Fruit fly (Drosophila melanogaster) whole organism, prepupa: Measurements from ENCODE around the gene toy.

Source experiments
- Blimp-1 ChIP-seq: fragments of 200-800 bp; sonication (Bioruptor generic); optimal IDR thresholded peaks from 3 replicates; lab custom pipeline; 2017; ENCODE audit warnings: missing biosample characterization, missing genetic modification characterization, mild to moderate bottlenecking, moderate library complexity, missing genetic modification reagents
- CG10669 ChIP-seq: fragments of 200-800 bp; sonication (Bioruptor generic); optimal IDR thresholded peaks from 3 replicates; lab custom pipeline; 2018; ENCODE audit warnings: missing biosample characterization, mild to moderate bottlenecking, missing genetic modification characterization, moderate library complexity
- CG11294 ChIP-seq: fragments of 200-800 bp; sonication (Bioruptor generic); IDR thresholded peaks from 2 replicates; pipeline ENCODE4 v1.3.6; 2022; ENCODE audit warnings: missing biosample characterization, missing genetic modification characterization
- CG11762 ChIP-seq: fragments of 200-800 bp; sonication (Bioruptor generic); optimal IDR thresholded peaks from 3 replicates; lab custom pipeline; 2016; ENCODE audit warnings: missing biosample characterization, missing genetic modification characterization; ENCODE audit not compliant: insufficient read depth
- CG16779 ChIP-seq: fragments of 200-800 bp; sonication (Bioruptor generic); optimal IDR thresholded peaks from 3 replicates; lab custom pipeline; 2017; ENCODE audit warnings: missing biosample characterization, mild to moderate bottlenecking, missing genetic modification characterization
- CG3032 ChIP-seq: fragments of 200-800 bp; optimal IDR thresholded peaks from 2 replicates; lab custom pipeline; 2019; ENCODE audit warnings: missing biosample characterization, mild to moderate bottlenecking, missing genetic modification characterization, moderate library complexity
- CG32006 ChIP-seq: fragments of 200-800 bp; sonication (Bioruptor generic); optimal IDR thresholded peaks from 3 replicates; lab custom pipeline; 2017; ENCODE audit warnings: missing biosample characterization, mild to moderate bottlenecking, missing genetic modification characterization
- CG3919 ChIP-seq: fragments of 200-800 bp; sonication (Bioruptor generic); optimal IDR thresholded peaks from 3 replicates; lab custom pipeline; 2016; ENCODE audit warnings: missing biosample characterization, missing genetic modification characterization
- CG4318 ChIP-seq: fragments of 200-800 bp; sonication (Bioruptor generic); optimal IDR thresholded peaks from 3 replicates; lab custom pipeline; 2017; ENCODE audit warnings: missing biosample characterization, mild to moderate bottlenecking, missing genetic modification characterization
- CG6163 ChIP-seq: fragments of 200-800 bp; sonication (Bioruptor generic); IDR thresholded peaks from 3 replicates; pipeline ENCODE4 v1.3.6; 2022; ENCODE audit warnings: missing biosample characterization, missing genetic modification characterization
- CG6276 ChIP-seq: fragments of 200-800 bp; sonication (Bioruptor generic); optimal IDR thresholded peaks from 2 replicates; lab custom pipeline; 2017; ENCODE audit warnings: missing biosample characterization, mild to moderate bottlenecking, missing genetic modification characterization
- CG6792 ChIP-seq: fragments of 200-800 bp; sonication (Bioruptor generic); optimal IDR thresholded peaks from 3 replicates; lab custom pipeline; 2016; ENCODE audit warnings: missing biosample characterization, missing genetic modification characterization
- CG6808 ChIP-seq: fragments of 200-800 bp; sonication (Bioruptor generic); optimal IDR thresholded peaks from 3 replicates; lab custom pipeline; 2017; ENCODE audit warnings: missing biosample characterization, missing genetic modification characterization, mild to moderate bottlenecking, moderate library complexity, missing genetic modification reagents
- CG6854 ChIP-seq: fragments of 200-800 bp; sonication (Bioruptor generic); optimal IDR thresholded peaks from 2 replicates; lab custom pipeline; 2017; ENCODE audit warnings: missing biosample characterization, mild to moderate bottlenecking, missing genetic modification characterization
- CG7368 ChIP-seq: fragments of 200-800 bp; sonication (Bioruptor generic); optimal IDR thresholded peaks from 3 replicates; lab custom pipeline; 2016; ENCODE audit warnings: missing biosample characterization, missing genetic modification characterization
- CG8119 ChIP-seq: fragments of 200-800 bp; sonication (Bioruptor generic); IDR thresholded peaks from 3 replicates; pipeline ENCODE4 v1.3.6; 2022; ENCODE audit warnings: missing biosample characterization, missing genetic modification characterization
- CG8632 ChIP-seq: fragments of 200-800 bp; sonication (Bioruptor generic); optimal IDR thresholded peaks from 3 replicates; lab custom pipeline; 2016; ENCODE audit warnings: missing biosample characterization, missing genetic modification characterization
- CG9139 ChIP-seq: fragments of 200-800 bp; sonication (Bioruptor generic); optimal IDR thresholded peaks from 3 replicates; lab custom pipeline; 2017; ENCODE audit warnings: missing biosample characterization, mild to moderate bottlenecking, missing genetic modification characterization
- Eip75B ChIP-seq: fragments of 200-800 bp; sonication (Bioruptor generic); optimal IDR thresholded peaks from 3 replicates; lab custom pipeline; 2016; ENCODE audit warnings: missing biosample characterization, missing genetic modification characterization
- Eip78C ChIP-seq: fragments of 200-800 bp; sonication (Bioruptor generic); peaks from one replicate; lab custom pipeline; 2016; ENCODE audit warnings: missing biosample characterization, missing genetic modification characterization
- Eip93F ChIP-seq: fragments of 200-800 bp; sonication (Bioruptor generic); optimal IDR thresholded peaks from 2 replicates; lab custom pipeline; 2016; ENCODE audit warnings: missing biosample characterization, mild to moderate bottlenecking, missing genetic modification characterization
- Hr39 ChIP-seq: fragments of 200-800 bp; sonication (Bioruptor generic); optimal IDR thresholded peaks from 2 replicates; lab custom pipeline; 2016; ENCODE audit warnings: missing biosample characterization, missing genetic modification characterization
- Met ChIP-seq: fragments of 200-800 bp; sonication (Bioruptor generic); optimal IDR thresholded peaks from 3 replicates; lab custom pipeline; 2016; ENCODE audit warnings: missing biosample characterization, missing genetic modification characterization
- OdsH ChIP-seq: fragments of 200-800 bp; sonication (Bioruptor generic); optimal IDR thresholded peaks from 3 replicates; lab custom pipeline; 2016; ENCODE audit warnings: missing biosample characterization, missing genetic modification characterization
- Smox ChIP-seq: fragments of 200-800 bp; sonication (Bioruptor generic); optimal IDR thresholded peaks from 3 replicates; lab custom pipeline; 2016; ENCODE audit warnings: missing biosample characterization, missing genetic modification characterization
- Sox102F ChIP-seq: fragments of 200-800 bp; sonication (Bioruptor generic); optimal IDR thresholded peaks from 2 replicates; lab custom pipeline; 2016; ENCODE audit warnings: missing biosample characterization, mild to moderate bottlenecking, missing genetic modification characterization
- Sox14 ChIP-seq: fragments of 200-800 bp; sonication (Bioruptor generic); optimal IDR thresholded peaks from 3 replicates; lab custom pipeline; 2016; ENCODE audit warnings: missing biosample characterization, missing genetic modification characterization
- Sox15 ChIP-seq: fragments of 200-800 bp; sonication (Bioruptor generic); optimal IDR thresholded peaks from 3 replicates; lab custom pipeline; 2016; ENCODE audit warnings: missing biosample characterization, missing genetic modification characterization
- achi ChIP-seq: fragments of 200-800 bp; sonication (Bioruptor generic); optimal IDR thresholded peaks from 3 replicates; lab custom pipeline; 2016; ENCODE audit warnings: missing biosample characterization, missing genetic modification characterization
- cyc ChIP-seq: fragments of 200-800 bp; sonication (Bioruptor generic); optimal IDR thresholded peaks from 3 replicates; lab custom pipeline; 2016; ENCODE audit warnings: missing biosample characterization, missing genetic modification characterization
- dac ChIP-seq: fragments of 200-800 bp; sonication (Bioruptor generic); optimal IDR thresholded peaks from 2 replicates; lab custom pipeline; 2017; ENCODE audit warnings: missing biosample characterization, mild to moderate bottlenecking, missing genetic modification characterization
- eg ChIP-seq: fragments of 200-800 bp; sonication (Bioruptor generic); IDR thresholded peaks from 3 replicates; pipeline ENCODE4 v1.3.6; 2022; ENCODE audit warnings: missing biosample characterization, missing genetic modification characterization
- esn ChIP-seq: fragments of 200-800 bp; sonication (Bioruptor generic); optimal IDR thresholded peaks from 2 replicates; lab custom pipeline; 2016; ENCODE audit warnings: missing biosample characterization, mild to moderate bottlenecking, missing genetic modification characterization, moderate library complexity
- fd59A ChIP-seq: fragments of 200-800 bp; sonication (Bioruptor generic); optimal IDR thresholded peaks from 2 replicates; lab custom pipeline; 2017; ENCODE audit warnings: missing biosample characterization, mild to moderate bottlenecking, missing genetic modification characterization, missing genetic modification reagents
- fd85E ChIP-seq: fragments of 200-800 bp; sonication (Bioruptor generic); optimal IDR thresholded peaks from 3 replicates; lab custom pipeline; 2016; ENCODE audit warnings: missing biosample characterization, missing genetic modification characterization
- fkh ChIP-seq: fragments of 200-800 bp; sonication (Bioruptor generic); optimal IDR thresholded peaks from 3 replicates; lab custom pipeline; 2017; ENCODE audit warnings: missing biosample characterization, mild to moderate bottlenecking, missing genetic modification characterization, moderate library complexity
- lz ChIP-seq: fragments of 200-800 bp; sonication (Bioruptor generic); optimal IDR thresholded peaks from 3 replicates; lab custom pipeline; 2016; ENCODE audit warnings: missing biosample characterization, missing genetic modification characterization
- net ChIP-seq: fragments of 200-800 bp; sonication (Bioruptor generic); optimal IDR thresholded peaks from 3 replicates; lab custom pipeline; 2016; ENCODE audit warnings: missing biosample characterization, missing genetic modification characterization
- pdm3 ChIP-seq: fragments of 200-800 bp; sonication (Bioruptor generic); optimal IDR thresholded peaks from 3 replicates; lab custom pipeline; 2016; ENCODE audit warnings: missing biosample characterization, missing genetic modification characterization
- salr ChIP-seq, 2 experiments: fragments of 200-800 bp; sonication (Bioruptor generic); optimal IDR thresholded peaks; 3 replicates each; lab custom pipeline; 2016 to 2018; ENCODE audit warnings: missing biosample characterization in 2 of 2, missing genetic modification characterization in 2 of 2, mild to moderate bottlenecking in 1 of 2
- spab ChIP-seq: fragments of 200-800 bp; sonication (Bioruptor generic); optimal IDR thresholded peaks from 2 replicates; lab custom pipeline; 2017; ENCODE audit warnings: missing biosample characterization, mild to moderate bottlenecking, missing genetic modification characterization, missing genetic modification reagents
- topi ChIP-seq: fragments of 200-800 bp; sonication (Bioruptor generic); optimal IDR thresholded peaks from 3 replicates; lab custom pipeline; 2016; ENCODE audit warnings: missing biosample characterization, missing genetic modification characterization
- vri ChIP-seq: fragments of 200-800 bp; sonication (Bioruptor generic); optimal IDR thresholded peaks from 3 replicates; lab custom pipeline; 2016; ENCODE audit warnings: missing biosample characterization, mild to moderate bottlenecking, missing genetic modification characterization

The toy gene

DNA sequence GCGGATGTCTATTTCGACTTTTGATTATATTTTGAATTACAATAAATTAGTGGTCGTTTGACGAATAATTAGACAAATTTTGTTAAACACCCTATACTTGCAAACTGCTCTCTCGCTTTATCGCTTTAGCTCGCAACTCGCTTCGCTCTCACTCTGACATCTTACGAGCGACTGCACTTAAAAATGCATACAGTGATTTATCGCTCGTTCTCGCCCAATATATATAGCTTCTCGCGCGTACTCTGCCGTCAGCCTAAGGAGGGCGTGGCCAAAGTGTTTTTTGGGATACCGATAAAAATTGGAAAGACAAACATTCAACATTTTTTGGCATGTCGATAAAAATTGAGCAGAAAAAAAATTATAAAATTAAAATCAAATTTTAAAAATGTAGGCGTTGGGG lies 18.9 kb downstream of the toy start:
- no peak for TF ChIP-seq fd85E (GFP tag; lab: Kevin White, UChicago)
- TF ChIP-seq CG6276: no peak
- TF ChIP-seq CG7368: no peak
- TF ChIP-seq Sox102F (GFP tag; lab: Kevin White, UChicago): no peak
- TF ChIP-seq Met (GFP tag; lab: Kevin White, UChicago): no peak
- TF ChIP-seq CG10669 (GFP tag; lab: Kevin White, UChicago): no peak
- no peak for TF ChIP-seq net (GFP tag; lab: Kevin White, UChicago)
- no peak for TF ChIP-seq Sox14
- TF ChIP-seq vri (GFP tag; lab: Kevin White, UChicago): no peak
- TF ChIP-seq Hr39 (GFP tag; lab: Kevin White, UChicago): no peak
- TF ChIP-seq, all 60 proteins: peak for 0

dm6 chr4:1025101-1025500 lies 35.6 kb downstream of the toy start:
- no peak for TF ChIP-seq Sox14
- no peak for TF ChIP-seq lz (GFP tag; lab: Kevin White, UChicago)
- no peak for TF ChIP-seq CG6792 (GFP tag; lab: Kevin White, UChicago)
- TF ChIP-seq Smox (GFP tag; lab: Kevin White, UChicago): no peak
- no peak for TF ChIP-seq CG4318
- no peak for TF ChIP-seq Blimp-1 (GFP tag; lab: Kevin White, UChicago)
- TF ChIP-seq CG8119 (GFP tag; lab: Robert Waterston, UW): no peak
- TF ChIP-seq dac (GFP tag; lab: Kevin White, UChicago): no peak
- no peak for TF ChIP-seq achi

dm6 chr4:1026117-1026743 lies 36.7 kb downstream of the toy start:
- TF ChIP-seq Eip78C (GFP tag; lab: Kevin White, UChicago): no peak

DNA sequence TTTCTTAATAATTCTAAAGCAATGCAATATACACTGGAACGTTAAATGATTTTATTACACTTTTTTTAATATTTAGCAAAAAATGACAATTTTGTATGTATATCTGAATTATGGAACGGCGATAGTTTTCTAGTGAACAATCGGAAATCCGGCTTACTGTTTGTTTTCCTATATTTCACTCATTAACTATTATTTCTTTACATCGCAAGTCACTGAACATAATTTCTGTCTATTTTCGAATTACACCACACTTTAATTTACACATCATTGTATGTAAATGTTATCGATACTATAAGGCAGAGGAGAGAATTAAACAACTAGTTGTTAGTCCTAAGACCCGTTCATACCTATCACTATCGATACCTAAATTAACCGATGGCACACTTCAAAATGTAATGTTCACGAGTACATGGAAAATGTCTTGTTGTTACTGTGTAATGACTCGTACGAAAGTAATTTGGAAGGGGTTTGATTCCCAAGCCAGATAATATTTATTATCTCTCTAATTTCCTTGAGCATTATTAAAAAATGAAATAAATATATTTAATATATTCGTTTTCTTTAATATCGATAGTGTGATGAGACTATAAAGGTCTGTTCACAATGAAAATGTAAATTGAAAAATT lies 37.4 kb downstream of the toy start, which contains the start of gene PlexA:
Gene PlexA (minus strand): TSS at position 296 of the 626 bp plus-strand sequence.
- no peak for TF ChIP-seq CG9139
- no peak for TF ChIP-seq CG16779
- peak; percentile 54; the same call in 1 of the 3 replicates for TF ChIP-seq CG8119 (GFP tag; lab: Robert Waterston, UW)
- no peak for TF ChIP-seq CG6854
- TF ChIP-seq Sox15 (GFP tag; lab: Kevin White, UChicago): peak; percentile 90
- TF ChIP-seq pdm3 (GFP tag; lab: Kevin White, UChicago): peak; percentile 72
- peak; percentile 52 to 83 for TF ChIP-seq salr (GFP tag; optimal IDR thresholded peaks at IDR 0.05; lab: Kevin White, UChicago)
- TF ChIP-seq OdsH (GFP tag; lab: Kevin White, UChicago): peak; percentile 75
- peak; percentile 75 for TF ChIP-seq Sox14
- TF ChIP-seq Eip93F (GFP tag; lab: Kevin White, UChicago): no peak
- TF ChIP-seq esn (GFP tag; lab: Kevin White, UChicago): peak; percentile 57
- TF ChIP-seq CG3032 (tag; lab: Kevin White, UChicago): peak; percentile 89
- TF ChIP-seq cyc (GFP tag; lab: Kevin White, UChicago): peak; percentile 79
- TF ChIP-seq Hr39 (GFP tag; lab: Kevin White, UChicago): peak; percentile 84
- TF ChIP-seq spab: no peak
- peak; percentile 75 for TF ChIP-seq CG3919 (GFP tag; lab: Kevin White, UChicago)
- peak; percentile 84 for TF ChIP-seq CG32006
- TF ChIP-seq CG8632 (GFP tag; lab: Kevin White, UChicago): peak; percentile 56
- TF ChIP-seq fd85E (GFP tag; lab: Kevin White, UChicago): peak; percentile 25
- no peak for TF ChIP-seq CG7368
- TF ChIP-seq Eip78C (GFP tag; lab: Kevin White, UChicago): peak; percentile 69
- TF ChIP-seq fkh (GFP tag; lab: Kevin White, UChicago): no peak
- peak; percentile 70 for TF ChIP-seq CG4318
- no peak for TF ChIP-seq fd59A
- TF ChIP-seq vri (GFP tag; lab: Kevin White, UChicago): no peak
- peak; percentile 38 for TF ChIP-seq CG6276
- TF ChIP-seq Eip75B (GFP tag; lab: Kevin White, UChicago): peak; percentile 29
- peak; percentile 30 for TF ChIP-seq Met (GFP tag; lab: Kevin White, UChicago)
- TF ChIP-seq CG6808 (GFP tag; lab: Kevin White, UChicago): peak; percentile 47
- no peak for TF ChIP-seq eg (GFP tag; lab: Robert Waterston, UW)
- TF ChIP-seq topi (GFP tag; lab: Kevin White, UChicago): peak; percentile 57
- TF ChIP-seq CG6163 (GFP tag; lab: Robert Waterston, UW): peak; percentile 93; the same call in 2 of the 3 replicates
- peak; percentile 22 for TF ChIP-seq CG11762 (GFP tag; lab: Kevin White, UChicago)
- TF ChIP-seq CG11294 (GFP tag; lab: Robert Waterston, UW): no peak; the same call in 1 of the 2 replicates
